Worm (Caenorhabditis elegans): ENCODE measurements around the gene C02B8.3.

ce11 chrX:8098813-8099360, 40.4 kb upstream of the C02B8.3 start, which contains the start of gene catp-5:
- TF ChIP-seq mdl-1 (tag; optimal IDR thresholded peaks at IDR 0.05): no peak
- TF ChIP-seq mbf-1 (tag; optimal IDR thresholded peaks at IDR 0.05): no peak
- no peak for TF ChIP-seq ztf-11 (tag; optimal IDR thresholded peaks at IDR 0.05)
- TF ChIP-seq nhr-12 (tag; optimal IDR thresholded peaks at IDR 0.05): no peak
- TF ChIP-seq blmp-1 (tag; optimal IDR thresholded peaks at IDR 0.05; ENCODE audit: insufficient read depth): no peak
- TF ChIP-seq aly-2 (tag; optimal IDR thresholded peaks at IDR 0.05): no peak
- TF ChIP-seq snpc-4 (tag; optimal IDR thresholded peaks at IDR 0.05): no peak
- no peak for TF ChIP-seq nhr-25 (tag; optimal IDR thresholded peaks at IDR 0.05)
- no peak for TF ChIP-seq peb-1 (tag; optimal IDR thresholded peaks at IDR 0.05)
- TF ChIP-seq crh-2 (tag; optimal IDR thresholded peaks at IDR 0.05): no peak
- no peak for TF ChIP-seq lin-39 (tag; optimal IDR thresholded peaks at IDR 0.05)
- no peak for TF ChIP-seq nhr-237 (tag; optimal IDR thresholded peaks at IDR 0.05)
- TF ChIP-seq skn-1 (tag; optimal IDR thresholded peaks at IDR 0.05): no peak
